Worm (Caenorhabditis elegans) whole organism, L3 larva: Measurements from ENCODE around the gene grp-1.

Experiments
- R02D3.7 ChIP-seq: fragments of 150-350 bp; optimal IDR thresholded peaks from 2 replicates; lab custom pipeline; 2014; ENCODE audit warnings: missing biosample characterization, missing genetic modification characterization
- ZK546.5 ChIP-seq: sonication (generic microtip); optimal IDR thresholded peaks from 2 replicates; lab custom pipeline; 2017; ENCODE audit warnings: missing biosample characterization, missing genetic modification characterization
- aly-2 ChIP-seq: fragments of 150-350 bp; optimal IDR thresholded peaks from 2 replicates; lab custom pipeline; 2014; ENCODE audit warnings: missing biosample characterization, missing genetic modification characterization
- ama-1 ChIP-seq: fragments of 150-350 bp; optimal IDR thresholded peaks from 2 replicates; lab custom pipeline; 2018
- ceh-16 ChIP-seq: sonication (generic microtip); optimal IDR thresholded peaks from 2 replicates; lab custom pipeline; 2017; ENCODE audit warnings: missing biosample characterization, missing genetic modification characterization
- ceh-28 ChIP-seq: fragments of 150-350 bp; optimal IDR thresholded peaks from 2 replicates; lab custom pipeline; 2014; ENCODE audit warnings: missing biosample characterization, missing genetic modification reagents, missing genetic modification characterization
- ceh-82 ChIP-seq: fragments of 150-350 bp; optimal IDR thresholded peaks from 2 replicates; lab custom pipeline; 2014; ENCODE audit warnings: missing biosample characterization, missing genetic modification characterization
- ceh-9 ChIP-seq: sonication (generic microtip); optimal IDR thresholded peaks from 2 replicates; lab custom pipeline; 2018; ENCODE audit warnings: missing biosample characterization, missing genetic modification characterization
- daf-12 ChIP-seq: fragments of 150-350 bp; optimal IDR thresholded peaks from 2 replicates; lab custom pipeline; 2014; ENCODE audit warnings: missing biosample characterization, missing genetic modification reagents, missing genetic modification characterization
- egl-27 ChIP-seq: sonication (generic microtip); optimal IDR thresholded peaks from 4 replicates; lab custom pipeline; 2017; ENCODE audit warnings: missing biosample characterization, missing genetic modification reagents, missing genetic modification characterization
- egl-5 ChIP-seq: fragments of 150-350 bp; optimal IDR thresholded peaks from 2 replicates; lab custom pipeline; 2017; ENCODE audit warnings: missing biosample characterization, missing genetic modification reagents, missing genetic modification characterization, inconsistent platforms
- elt-1 ChIP-seq: fragments of 150-350 bp; optimal IDR thresholded peaks from 2 replicates; lab custom pipeline; 2014; ENCODE audit warnings: missing biosample characterization, missing genetic modification characterization
- elt-2 ChIP-seq: sonication (generic microtip); optimal IDR thresholded peaks from 2 replicates; lab custom pipeline; 2016; ENCODE audit warnings: missing genetic modification reagents, mild to moderate bottlenecking, missing genetic modification characterization, missing compliant biosample characterization
- elt-3 ChIP-seq, 3 experiments: fragments of 150-350 bp in 1 of 3; sonication (generic microtip) in 2 of 3; optimal IDR thresholded peaks; 2 replicates in 2 of 3; 4 replicates in 1 of 3; lab custom pipeline; 2014 to 2017; ENCODE audit warnings: missing biosample characterization in 3 of 3, missing genetic modification characterization in 3 of 3
- fkh-10 ChIP-seq: sonication (generic microtip); optimal IDR thresholded peaks from 2 replicates; lab custom pipeline; 2017; ENCODE audit warnings: missing biosample characterization, missing genetic modification reagents, missing genetic modification characterization
- fkh-2 ChIP-seq: fragments of 150-350 bp; optimal IDR thresholded peaks from 2 replicates; lab custom pipeline; 2014; ENCODE audit warnings: missing biosample characterization, missing genetic modification reagents, missing genetic modification characterization
- fos-1 ChIP-seq: fragments of 150-350 bp; optimal IDR thresholded peaks from 2 replicates; lab custom pipeline; 2014; ENCODE audit warnings: missing biosample characterization, missing genetic modification characterization
- hmg-11 ChIP-seq: sonication (generic microtip); optimal IDR thresholded peaks from 2 replicates; lab custom pipeline; 2016; ENCODE audit warnings: missing genetic modification characterization, missing compliant biosample characterization
- jun-1 ChIP-seq: fragments of 150-350 bp; optimal IDR thresholded peaks from 2 replicates; lab custom pipeline; 2014; ENCODE audit warnings: missing biosample characterization, missing genetic modification reagents, missing genetic modification characterization
- lin-15B ChIP-seq: fragments of 150-350 bp; optimal IDR thresholded peaks from 2 replicates; lab custom pipeline; 2014; ENCODE audit warnings: missing biosample characterization, missing genetic modification characterization
- lin-39 ChIP-seq: fragments of 150-350 bp; optimal IDR thresholded peaks from 2 replicates; lab custom pipeline; 2018; ENCODE audit warnings: missing biosample characterization, missing genetic modification reagents, missing genetic modification characterization
- lsy-12 ChIP-seq: sonication (generic microtip); optimal IDR thresholded peaks from 2 replicates; lab custom pipeline; 2016; ENCODE audit warnings: mild to moderate bottlenecking, missing genetic modification characterization, missing compliant biosample characterization
- mdl-1 ChIP-seq: fragments of 150-350 bp; optimal IDR thresholded peaks from 2 replicates; lab custom pipeline; 2014; ENCODE audit warnings: missing biosample characterization, missing genetic modification characterization
- mml-1 ChIP-seq: fragments of 150-350 bp; sonication (generic microtip); optimal IDR thresholded peaks from 3 replicates; lab custom pipeline; 2014; ENCODE audit warnings: missing biosample characterization, missing genetic modification characterization
- nfya-1 ChIP-seq: sonication (generic microtip); optimal IDR thresholded peaks from 2 replicates; lab custom pipeline; 2017; ENCODE audit warnings: missing genetic modification characterization, mild to moderate bottlenecking, missing compliant biosample characterization, antibody characterized with exemption, moderate library complexity; ENCODE audit not compliant: insufficient read depth
- nhr-11 ChIP-seq: fragments of 150-350 bp; optimal IDR thresholded peaks from 2 replicates; lab custom pipeline; 2014; ENCODE audit warnings: missing biosample characterization, missing genetic modification characterization
- nhr-12 ChIP-seq: fragments of 150-350 bp; optimal IDR thresholded peaks from 2 replicates; lab custom pipeline; 2014; ENCODE audit warnings: missing biosample characterization, missing genetic modification characterization
- nhr-23 ChIP-seq: fragments of 150-350 bp; optimal IDR thresholded peaks from 2 replicates; lab custom pipeline; 2014; ENCODE audit warnings: missing biosample characterization, missing genetic modification reagents, missing genetic modification characterization
- nhr-237 ChIP-seq: fragments of 150-350 bp; optimal IDR thresholded peaks from 2 replicates; lab custom pipeline; 2014; ENCODE audit warnings: missing biosample characterization, missing genetic modification characterization
- nhr-25 ChIP-seq: sonication (generic microtip); optimal IDR thresholded peaks from 2 replicates; lab custom pipeline; 2017; ENCODE audit warnings: missing biosample characterization, missing genetic modification characterization
- nhr-28 ChIP-seq: fragments of 150-350 bp; optimal IDR thresholded peaks from 2 replicates; lab custom pipeline; 2014; ENCODE audit warnings: missing biosample characterization, missing genetic modification characterization
- nhr-43 ChIP-seq: sonication (generic microtip); optimal IDR thresholded peaks from 2 replicates; lab custom pipeline; 2016; ENCODE audit warnings: mild to moderate bottlenecking, missing genetic modification characterization, missing compliant biosample characterization; ENCODE audit not compliant: poor library complexity, severe bottlenecking
- nhr-67 ChIP-seq: fragments of 150-350 bp; optimal IDR thresholded peaks from 2 replicates; lab custom pipeline; 2014; ENCODE audit warnings: missing biosample characterization, missing genetic modification characterization
- nhr-76 ChIP-seq: fragments of 150-350 bp; sonication (generic microtip); optimal IDR thresholded peaks from 5 replicates; lab custom pipeline; 2014; ENCODE audit warnings: missing biosample characterization, missing genetic modification characterization
- nhr-77 ChIP-seq: fragments of 150-350 bp; optimal IDR thresholded peaks from 2 replicates; lab custom pipeline; 2014; ENCODE audit warnings: missing biosample characterization, missing genetic modification characterization
- pha-4 ChIP-seq: fragments of 150-350 bp; optimal IDR thresholded peaks from 2 replicates; lab custom pipeline; 2014; ENCODE audit warnings: missing biosample characterization, missing genetic modification reagents, missing genetic modification characterization
- pqm-1 ChIP-seq: fragments of 150-350 bp; optimal IDR thresholded peaks from 2 replicates; lab custom pipeline; 2017; ENCODE audit warnings: missing biosample characterization, missing genetic modification characterization, inconsistent platforms
- sea-2 ChIP-seq: fragments of 150-350 bp; sonication (generic microtip); optimal IDR thresholded peaks from 4 replicates; lab custom pipeline; 2014; ENCODE audit warnings: missing biosample characterization, missing genetic modification reagents, missing genetic modification characterization
- skn-1 ChIP-seq: fragments of 150-350 bp; optimal IDR thresholded peaks from 2 replicates; lab custom pipeline; 2014; ENCODE audit warnings: missing biosample characterization, missing genetic modification characterization
- snpc-4 ChIP-seq: fragments of 150-350 bp; optimal IDR thresholded peaks from 2 replicates; lab custom pipeline; 2014; ENCODE audit warnings: missing biosample characterization, missing genetic modification characterization
- tbx-2 ChIP-seq: sonication (generic microtip); optimal IDR thresholded peaks from 2 replicates; lab custom pipeline; 2016; ENCODE audit warnings: mild to moderate bottlenecking, missing genetic modification characterization, missing compliant biosample characterization
- unc-39 ChIP-seq: sonication (generic microtip); optimal IDR thresholded peaks from 4 replicates; lab custom pipeline; 2017; ENCODE audit warnings: missing biosample characterization, missing genetic modification characterization
- zag-1 ChIP-seq: fragments of 150-350 bp; optimal IDR thresholded peaks from 2 replicates; lab custom pipeline; 2014; ENCODE audit warnings: missing biosample characterization, missing genetic modification characterization
- ztf-11 ChIP-seq: fragments of 150-350 bp; optimal IDR thresholded peaks from 2 replicates; lab custom pipeline; 2014; ENCODE audit warnings: missing biosample characterization, missing genetic modification characterization
- ztf-4 ChIP-seq: fragments of 150-350 bp; optimal IDR thresholded peaks from 2 replicates; lab custom pipeline; 2014; ENCODE audit warnings: missing biosample characterization, missing genetic modification characterization

grp-1 gene

ce11 chrIII:8093079-8093623 is 7.6 kb downstream of the grp-1 start, which contains the start of gene K06H7.2 (continued):
- TF ChIP-seq mml-1 (tag; lab: Kevin White, UChicago), result no peak
- TF ChIP-seq elt-3 (tag; optimal IDR thresholded peaks at IDR 0.05; lab: Kevin White, UChicago), result no peak

ce11 chrIII:8098116-8098515 is 12.6 kb downstream of the grp-1 start, which contains the start of gene K06H7.8:
K06H7.8 (minus strand) TSS chrIII:8098216.
- no peak for TF ChIP-seq hmg-11 (tag; lab: Kevin White, UChicago)
- no peak for TF ChIP-seq elt-3 (tag; optimal IDR thresholded peaks at IDR 0.05; lab: Kevin White, UChicago)
- no peak for TF ChIP-seq egl-27 (tag; lab: Kevin White, UChicago)
- TF ChIP-seq nhr-28 (tag; lab: Kevin White, UChicago), result no peak
- TF ChIP-seq lin-15B (tag; lab: Kevin White, UChicago), result no peak
- TF ChIP-seq snpc-4, result no peak
- no peak for TF ChIP-seq mml-1 (tag; lab: Kevin White, UChicago)
- TF ChIP-seq ZK546.5 (tag; lab: Kevin White, UChicago), result no peak
- TF ChIP-seq elt-2 (tag; lab: Kevin White, UChicago), result no peak
- no peak for TF ChIP-seq ceh-82 (tag; lab: Kevin White, UChicago)

ce11 chrIII:8099022-8099421 is 13.5 kb downstream of the grp-1 start, which contains the start of gene K06H7.1:
K06H7.1 (plus strand) TSS chrIII:8099322.
- TF ChIP-seq nhr-237 (tag; lab: Kevin White, UChicago) (no peak), ceh-16 (no peak), elt-3 (tag; optimal IDR thresholded peaks at IDR 0.05; lab: Kevin White, UChicago) (no peak), R02D3.7 (no peak), elt-2 (tag; lab: Kevin White, UChicago) (no peak), egl-5 (no peak), lsy-12 (tag; lab: Kevin White, UChicago) (no peak)

ce11 chrIII:8100960-8101359 is 15.5 kb downstream of the grp-1 start, which contains the start of gene plk-1:
plk-1 (plus strand) TSS chrIII:8101348.
- TF ChIP-seq lin-15B (tag; lab: Kevin White, UChicago), result peak; percentile 54
- no peak for TF ChIP-seq egl-5
- TF ChIP-seq fkh-2 (tag; lab: Kevin White, UChicago), result no peak
- TF ChIP-seq ztf-11 (tag; lab: Kevin White, UChicago), result no peak
- TF ChIP-seq nfya-1 (tag; lab: Kevin White, UChicago), result peak; percentile 59
- no peak for TF ChIP-seq tbx-2 (tag; lab: Kevin White, UChicago)
- TF ChIP-seq fkh-10, result no peak
- no peak for TF ChIP-seq mdl-1 (tag; lab: Kevin White, UChicago)
- TF ChIP-seq elt-1 (tag; lab: Kevin White, UChicago), result no peak
- TF ChIP-seq nhr-77 (tag; lab: Kevin White, UChicago), result no peak
- TF ChIP-seq ceh-28, result no peak
- peak; percentile 15 for TF ChIP-seq nhr-25 (tag; lab: Kevin White, UChicago)
- peak; percentile 63 for TF ChIP-seq pha-4
- TF ChIP-seq nhr-11 (tag; lab: Kevin White, UChicago), result no peak
- no peak for TF ChIP-seq nhr-12 (tag; lab: Kevin White, UChicago)
- TF ChIP-seq skn-1 (tag; lab: Kevin White, UChicago), result no peak
- no peak for TF ChIP-seq egl-27 (tag; lab: Kevin White, UChicago)
- TF ChIP-seq jun-1 (tag; lab: Kevin White, UChicago), result no peak
- no peak for TF ChIP-seq aly-2 (tag; lab: Kevin White, UChicago)
- no peak for TF ChIP-seq mml-1 (tag; lab: Kevin White, UChicago)
- no peak for TF ChIP-seq nhr-76
- TF ChIP-seq nhr-237 (tag; lab: Kevin White, UChicago), result no peak
- no peak for TF ChIP-seq lsy-12 (tag; lab: Kevin White, UChicago)
- no peak for TF ChIP-seq zag-1 (tag; lab: Kevin White, UChicago)
- TF ChIP-seq ama-1, result no peak
- TF ChIP-seq hmg-11 (tag; lab: Kevin White, UChicago), result peak; percentile 27
- no peak for TF ChIP-seq nhr-67 (tag; lab: Kevin White, UChicago)
- peak; percentile 84 for TF ChIP-seq R02D3.7
- TF ChIP-seq ceh-82 (tag; lab: Kevin White, UChicago), result no peak
- no peak for TF ChIP-seq sea-2 (GFP tag; lab: Kevin White, UChicago)
- no peak for TF ChIP-seq pqm-1 (tag; lab: Kevin White, UChicago)
- no peak for TF ChIP-seq nhr-23 (tag; lab: Kevin White, UChicago)
- TF ChIP-seq fos-1 (tag; lab: Kevin White, UChicago), result no peak
- TF ChIP-seq nhr-43 (tag; lab: Kevin White, UChicago), result no peak
- no peak for TF ChIP-seq snpc-4
- TF ChIP-seq lin-39, result peak; percentile 62
- no peak for TF ChIP-seq ceh-9
- no peak for TF ChIP-seq ztf-4 (tag; lab: Kevin White, UChicago)
- TF ChIP-seq daf-12 (tag; lab: Kevin White, UChicago), result no peak
- no peak for TF ChIP-seq ceh-16
- no peak for TF ChIP-seq unc-39
- no peak for TF ChIP-seq elt-3 (tag; optimal IDR thresholded peaks at IDR 0.05; lab: Kevin White, UChicago)
